Fruit fly (Drosophila melanogaster) whole organism, adult: ENCODE measurements around the gene PolA2.

Experiments
- bab1 ChIP-seq: fragments of 200-800 bp; sonication (Bioruptor generic); optimal IDR thresholded peaks from 3 replicates; lab custom pipeline; 2019; ENCODE audit warnings: missing biosample characterization, mild to moderate bottlenecking, missing genetic modification characterization, moderate library complexity
- cnc ChIP-seq, 2 experiments: fragments of >200 bp; optimal IDR thresholded peaks; 2 replicates each; lab custom pipeline; 2017
- kay ChIP-seq: fragments of 200-800 bp; sonication (Bioruptor generic); peaks from one replicate; lab custom pipeline; 2016; ENCODE audit warnings: missing biosample characterization, missing genetic modification characterization, borderline replicate concordance
- ovo ChIP-seq: fragments of 200-800 bp; sonication (Bioruptor generic); optimal IDR thresholded peaks from 2 replicates; lab custom pipeline; 2016; ENCODE audit warnings: missing biosample characterization, missing genetic modification characterization
- pad ChIP-seq: fragments of 200-800 bp; sonication (Bioruptor generic); optimal IDR thresholded peaks from 3 replicates; lab custom pipeline; 2017; ENCODE audit warnings: missing biosample characterization, missing genetic modification characterization, mild to moderate bottlenecking, moderate library complexity, missing genetic modification reagents
- toe ChIP-seq: fragments of 200-800 bp; sonication (Bioruptor generic); optimal IDR thresholded peaks from 2 replicates; lab custom pipeline; 2016; ENCODE audit warnings: missing biosample characterization, missing genetic modification characterization

dm6 chr3R:27201538-27202281, 37.3 kb upstream of the PolA2 start:
- TF ChIP-seq toe (GFP tag; lab: Kevin White, UChicago) (no peak), pad (no peak), ovo (GFP tag; lab: Kevin White, UChicago) (no peak), bab1 (no peak), kay (GFP tag; lab: Kevin White, UChicago) (no peak), cnc (optimal IDR thresholded peaks at IDR 0.05; lab: Kevin White, UChicago) (no peak)
